Fruit fly (Drosophila melanogaster): Measurements from ENCODE around the gene bard.

DNA sequence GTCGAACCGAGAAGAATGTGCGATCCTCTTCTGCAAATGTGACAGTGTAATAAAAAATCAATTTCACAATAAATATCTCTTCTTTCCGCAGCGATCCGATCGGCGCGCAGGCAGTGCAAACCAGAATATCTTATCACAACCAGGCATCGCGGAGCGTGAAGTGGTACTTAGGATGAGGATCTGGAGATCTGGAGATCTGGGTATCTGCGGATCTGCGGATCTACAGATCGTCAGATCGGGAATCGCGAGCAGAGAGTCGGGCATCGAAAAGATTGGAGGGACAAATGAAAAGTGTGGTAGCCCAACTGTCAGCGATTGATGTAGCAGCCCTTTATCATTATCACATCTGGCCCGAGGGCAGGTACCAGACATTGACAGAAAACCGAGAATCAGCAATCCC lies 5.8 kb upstream of the bard start:
- TF ChIP-seq cic (GFP tag; optimal IDR thresholded peaks at IDR 0.05) (no peak), cnc (optimal IDR thresholded peaks at IDR 0.05) (no peak), CG5204 (GFP tag; optimal IDR thresholded peaks at IDR 0.05) (no peak), CG7045 (GFP tag; optimal IDR thresholded peaks at IDR 0.05) (no peak), Hr96 (GFP tag; optimal IDR thresholded peaks at IDR 0.05) (no peak), Crg-1 (GFP tag; optimal IDR thresholded peaks at IDR 0.05) (no peak), kay (GFP tag; ENCODE audit: borderline replicate concordance) (no peak), Clk (GFP tag; optimal IDR thresholded peaks at IDR 0.05) (no peak), ovo (GFP tag; optimal IDR thresholded peaks at IDR 0.05) (no peak), CG33017 (tag; optimal IDR thresholded peaks at IDR 0.05) (no peak), CG12768 (GFP tag; optimal IDR thresholded peaks at IDR 0.05) (no peak)

All from whole organism, adult.